Fruit fly (Drosophila melanogaster): Measurements from ENCODE around the gene CG13721.

The CG13721 gene

DNA sequence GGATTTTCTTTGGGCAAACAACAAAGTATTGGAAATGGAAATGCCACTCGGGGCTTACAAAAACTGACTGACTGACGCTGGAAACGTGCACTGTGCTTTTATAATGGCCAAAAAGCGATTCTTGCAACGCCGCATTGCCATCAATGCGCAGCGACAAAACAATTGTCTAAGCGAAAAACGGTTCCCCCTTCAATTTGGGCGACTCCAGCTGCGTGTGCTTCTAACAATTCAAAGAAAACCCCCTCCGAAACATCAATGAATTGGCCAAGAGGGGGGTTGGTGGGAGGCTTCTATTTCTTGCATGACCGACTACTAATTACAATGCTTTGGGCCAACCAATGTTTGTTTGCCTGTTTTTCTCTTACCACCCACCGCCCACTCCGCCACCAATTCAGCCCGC is at the start of gene CG13721:
Gene CG13721, minus strand, starts transcription at position 101 of the 400 bp plus-strand sequence.
- TF ChIP-seq CG17801 (GFP tag; optimal IDR thresholded peaks at IDR 0.05; ENCODE audit: partially characterized antibody) = no peak

- no peak for TF ChIP-seq CG17801 (GFP tag; optimal IDR thresholded peaks at IDR 0.05; ENCODE audit: partially characterized antibody)
Observed at dm6 chr3L:4546650-4547049, 49.1 kb upstream of the CG13721 start.

DNA sequence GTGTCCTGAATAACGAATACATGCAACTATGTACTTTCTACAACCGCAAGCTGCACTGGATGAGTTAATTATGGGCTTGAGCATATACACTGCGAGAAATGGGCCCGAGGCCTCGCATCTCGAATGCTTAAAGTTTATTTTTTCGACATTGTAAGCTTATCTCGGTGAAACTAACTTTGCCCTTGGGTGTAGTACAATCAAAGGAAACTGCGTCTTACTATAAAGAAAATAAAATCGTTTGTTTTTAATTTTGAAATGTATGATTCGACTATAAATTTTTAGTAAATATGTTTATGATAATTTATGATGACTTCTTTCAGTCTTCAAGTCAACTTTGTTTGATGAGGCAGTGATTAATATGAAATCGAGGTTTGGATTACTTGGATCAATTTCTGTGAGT is 48.2 kb upstream of the CG13721 start:
- TF ChIP-seq CG17801 (GFP tag; optimal IDR thresholded peaks at IDR 0.05; ENCODE audit: partially characterized antibody) = no peak

dm6 chr3L:4545138-4545537 is 47.6 kb upstream of the CG13721 start:
- no peak for TF ChIP-seq CG17801 (GFP tag; optimal IDR thresholded peaks at IDR 0.05; ENCODE audit: partially characterized antibody)

DNA sequence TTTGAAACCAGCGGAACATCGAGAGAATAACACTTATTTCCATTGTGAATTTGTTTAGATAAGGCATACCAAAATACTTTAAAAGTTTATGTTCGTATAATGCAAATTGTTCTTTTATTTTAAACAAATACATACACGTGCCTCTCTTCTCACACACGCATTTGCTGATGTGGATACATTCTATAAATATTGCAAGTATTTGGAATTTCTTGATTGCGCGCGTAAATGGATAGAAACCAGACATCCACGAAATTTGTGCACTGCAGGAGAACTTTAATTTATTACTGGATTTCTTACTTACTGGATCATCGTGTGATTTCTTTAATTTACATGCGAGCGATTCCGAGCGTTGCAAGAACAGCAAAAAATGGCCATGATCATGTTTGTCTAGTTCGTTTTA is 47.1 kb upstream of the CG13721 start:
- no peak for TF ChIP-seq CG17801 (GFP tag; optimal IDR thresholded peaks at IDR 0.05; ENCODE audit: partially characterized antibody)

DNA sequence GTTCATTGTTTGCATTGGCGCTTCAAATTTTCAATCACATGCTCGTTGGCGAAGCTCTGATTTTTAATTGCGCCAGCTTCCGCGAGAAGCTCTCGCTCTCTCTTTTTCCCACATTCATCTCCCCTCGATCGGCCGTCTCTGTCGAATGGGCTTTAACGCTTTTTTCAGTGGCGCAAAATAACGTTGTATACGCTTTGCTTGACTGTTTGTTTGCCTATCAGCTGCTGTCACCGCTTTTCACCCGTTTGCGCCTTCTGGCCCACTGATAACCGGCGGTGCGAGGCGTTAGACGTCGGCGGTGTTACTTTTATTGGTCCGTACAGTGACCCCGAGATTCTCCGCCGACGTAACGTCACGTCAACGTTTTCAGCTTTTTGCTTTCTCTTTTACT is 46.2 kb upstream of the CG13721 start:
- TF ChIP-seq CG17801 (GFP tag; optimal IDR thresholded peaks at IDR 0.05; ENCODE audit: partially characterized antibody) = no peak

DNA sequence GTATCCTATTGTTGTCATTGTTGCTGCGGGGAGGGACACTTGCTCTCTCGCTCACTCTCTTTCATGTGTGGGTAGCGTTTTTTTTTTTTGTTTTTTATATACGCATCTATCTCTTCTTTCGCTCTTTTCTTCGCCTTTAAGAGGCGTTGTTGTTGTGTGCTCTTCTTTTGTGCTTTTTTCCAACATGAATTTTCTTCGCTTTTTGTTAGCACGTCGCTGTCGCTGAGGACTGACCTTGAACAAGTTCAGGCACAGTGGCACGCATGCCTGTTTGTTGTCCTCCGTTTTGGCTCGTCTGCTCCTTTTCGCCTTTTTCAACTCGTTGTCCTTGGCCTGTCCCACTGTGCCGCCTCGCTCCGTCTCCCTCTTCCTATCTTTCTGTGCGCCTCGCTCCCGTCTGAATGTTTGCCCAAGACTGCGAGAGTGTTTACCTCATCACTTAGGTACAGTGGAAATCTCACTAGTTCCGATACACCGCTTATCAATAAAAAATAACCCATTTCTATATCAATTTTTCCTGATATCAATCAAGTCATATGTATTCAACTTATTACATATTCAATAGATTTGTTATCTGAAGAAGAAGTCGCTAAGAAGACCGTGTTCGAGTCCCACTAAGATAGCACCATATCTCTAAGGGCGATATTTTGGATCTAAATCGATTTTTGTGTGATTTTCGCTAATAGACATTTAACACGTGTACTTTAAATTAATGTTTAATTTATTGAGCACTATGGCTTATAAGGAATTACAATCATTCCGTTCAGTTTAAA is 45.6 kb upstream of the CG13721 start:
- no peak for TF ChIP-seq CG17801 (GFP tag; optimal IDR thresholded peaks at IDR 0.05; ENCODE audit: partially characterized antibody)

- TF ChIP-seq CG17801 (GFP tag; optimal IDR thresholded peaks at IDR 0.05; ENCODE audit: partially characterized antibody) = no peak
Observed at dm6 chr3L:4542530-4542929, 45.0 kb upstream of the CG13721 start.

DNA sequence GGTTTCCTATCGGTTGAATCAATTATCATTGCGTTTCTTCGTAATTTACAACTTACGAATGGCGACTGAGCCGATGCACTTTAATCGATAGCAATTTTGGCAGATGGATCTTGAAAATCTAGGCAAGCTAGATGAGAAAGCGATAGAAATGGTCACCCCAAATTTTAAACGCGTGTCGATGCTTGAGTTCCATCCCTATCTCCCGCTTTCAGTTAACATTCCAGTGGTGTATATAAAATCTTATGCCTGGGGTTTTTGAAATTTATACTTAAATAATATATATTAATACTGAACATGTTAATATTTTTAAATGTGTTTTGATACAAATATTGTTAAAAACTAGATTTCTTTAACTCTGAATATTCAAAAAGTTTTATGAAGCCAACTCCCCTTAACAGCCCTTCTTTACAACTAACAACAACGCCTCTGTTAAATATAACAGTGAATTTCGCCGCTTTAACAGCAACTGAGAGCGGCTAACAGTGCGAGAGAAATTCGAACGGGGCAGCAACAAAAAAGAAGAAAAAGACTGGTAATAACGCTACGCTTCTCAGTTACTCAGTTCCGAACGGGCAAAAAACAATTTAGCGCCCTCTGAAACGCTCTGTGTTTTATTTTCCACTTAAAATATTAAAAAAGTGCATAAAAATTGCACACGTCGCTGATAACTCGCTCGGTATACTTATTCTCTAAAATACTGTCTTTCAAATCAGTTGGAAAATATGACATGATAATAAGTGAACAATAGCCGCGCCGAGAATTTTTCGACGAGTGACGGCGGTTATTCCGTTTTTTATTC is 44.2 kb upstream of the CG13721 start, which contains the start of gene CG11357:
Gene CG11357, plus strand, starts transcription at position 479 of the 799 bp plus-strand sequence.
- peak; percentile 99 for TF ChIP-seq CG17801 (GFP tag; optimal IDR thresholded peaks at IDR 0.05; ENCODE audit: partially characterized antibody)

dm6 chr3L:4541070-4541469 is 43.5 kb upstream of the CG13721 start, which contains the start of gene CG32243:
Gene CG32243, minus strand, starts transcription at chr3L:4541244.
- no peak for TF ChIP-seq CG17801 (GFP tag; optimal IDR thresholded peaks at IDR 0.05; ENCODE audit: partially characterized antibody)

DNA sequence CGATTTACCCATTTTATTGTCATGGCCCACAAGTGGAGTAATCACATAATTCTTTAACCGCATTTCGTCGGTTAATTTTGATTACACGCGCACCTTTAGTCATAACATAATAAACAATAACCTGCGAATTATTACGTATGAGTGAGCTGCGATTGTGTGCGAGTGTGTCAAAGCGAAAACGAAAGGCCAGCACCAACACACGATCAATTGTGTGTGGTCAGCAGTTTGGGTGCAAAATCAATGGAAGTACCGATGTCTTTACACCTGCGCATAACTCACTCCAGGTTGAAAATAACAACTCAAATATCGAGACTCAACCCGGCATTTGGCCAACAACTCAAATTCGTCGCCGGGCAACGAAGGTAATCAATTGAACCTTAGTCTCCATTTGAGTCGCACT is 36.9 kb upstream of the CG13721 start:
- no peak for TF ChIP-seq CG17801 (GFP tag; optimal IDR thresholded peaks at IDR 0.05; ENCODE audit: partially characterized antibody)

DNA sequence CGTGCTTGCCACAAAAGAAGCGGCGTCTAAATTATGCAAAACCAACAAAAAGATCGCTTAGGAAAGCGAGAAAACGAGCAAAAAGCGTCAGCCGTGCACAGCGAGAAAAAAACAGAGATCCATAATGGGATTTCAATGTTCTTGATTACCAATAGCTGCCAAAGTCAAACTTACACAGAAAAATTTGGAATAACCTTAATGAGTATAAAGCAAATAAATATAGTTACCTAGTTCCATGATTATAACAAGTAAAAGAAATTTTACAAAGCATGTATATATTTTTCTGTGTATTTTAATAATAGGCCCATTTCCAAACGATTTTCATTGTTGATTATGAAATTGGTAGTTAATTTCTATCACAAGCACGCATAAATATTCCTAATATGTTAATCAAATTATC is 36.4 kb upstream of the CG13721 start:
- peak; percentile 24 for TF ChIP-seq CG17801 (GFP tag; optimal IDR thresholded peaks at IDR 0.05; ENCODE audit: partially characterized antibody)

- TF ChIP-seq CG17801 (GFP tag; optimal IDR thresholded peaks at IDR 0.05; ENCODE audit: partially characterized antibody) = peak; percentile 6
Observed at dm6 chr3L:4532841-4533619, 35.5 kb upstream of the CG13721 start, which contains the start of gene CG11353. Gene CG11353, plus strand, starts transcription at chr3L:4533170.

- peak; percentile 34 for TF ChIP-seq CG17801 (GFP tag; optimal IDR thresholded peaks at IDR 0.05; ENCODE audit: partially characterized antibody)
Observed at dm6 chr3L:4531941-4532478, 34.4 kb upstream of the CG13721 start, which contains the start of gene Tie. Gene Tie, minus strand, starts transcription at chr3L:4532145.

- no peak for TF ChIP-seq CG17801 (GFP tag; optimal IDR thresholded peaks at IDR 0.05; ENCODE audit: partially characterized antibody)
Observed at dm6 chr3L:4521809-4522208, 24.2 kb upstream of the CG13721 start.

Measured in ovary, adult (tissue).